Worm (Caenorhabditis elegans): ENCODE data around the gene ags-3.

Gene ags-3

DNA sequence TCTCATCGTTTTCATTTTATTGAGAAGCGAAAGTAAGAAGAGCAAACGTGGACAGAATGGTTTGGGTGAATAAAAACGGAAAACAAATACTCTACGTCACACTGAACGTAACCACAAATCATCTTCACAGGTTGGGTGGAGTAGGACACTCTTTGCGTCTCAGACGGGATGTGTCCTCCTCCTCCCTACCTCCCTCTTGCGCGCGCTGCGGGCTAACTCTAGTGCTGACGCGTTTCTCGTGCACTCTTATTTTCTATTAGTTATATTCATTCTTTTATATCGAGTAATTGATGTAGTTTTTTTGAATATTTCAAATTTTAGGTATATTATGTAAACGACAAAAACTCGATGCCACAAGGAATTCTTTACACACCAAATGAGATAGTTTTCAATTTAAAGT is 59.4 kb downstream of the ags-3 start, which contains the start of gene Y34B4A.7 (continued):
- no peak for TF ChIP-seq Y116A8C.19 (tag; optimal IDR thresholded peaks at IDR 0.05; ENCODE audit: borderline replicate concordance)
- TF ChIP-seq alr-1 (tag; optimal IDR thresholded peaks at IDR 0.05; ENCODE audit: borderline replicate concordance): no peak
- TF ChIP-seq egl-13 (tag; optimal IDR thresholded peaks at IDR 0.05): peak; percentile 53
- no peak for TF ChIP-seq ama-1 (optimal IDR thresholded peaks at IDR 0.05)
- no peak for TF ChIP-seq unc-62 (GFP tag; optimal IDR thresholded peaks at IDR 0.05)
- no peak for TF ChIP-seq mef-2 (tag; optimal IDR thresholded peaks at IDR 0.05)
- peak; percentile 83 for TF ChIP-seq mep-1 (tag; optimal IDR thresholded peaks at IDR 0.05)
- TF ChIP-seq hlh-4 (tag; optimal IDR thresholded peaks at IDR 0.05): no peak
- no peak for TF ChIP-seq ceh-90 (tag; optimal IDR thresholded peaks at IDR 0.05)
- peak; percentile 75 to 80 for TF ChIP-seq lsy-2 (tag; optimal IDR thresholded peaks at IDR 0.05)
- TF ChIP-seq nhr-71 (tag; optimal IDR thresholded peaks at IDR 0.05): peak; percentile 82
- TF ChIP-seq ztf-4 (tag; optimal IDR thresholded peaks at IDR 0.05): peak; percentile 24
- peak; percentile 86 for TF ChIP-seq xbp-1 (tag; optimal IDR thresholded peaks at IDR 0.05)
- TF ChIP-seq ceh-82 (tag; optimal IDR thresholded peaks at IDR 0.05): peak; percentile 55 to 70 (median 68)
- peak; percentile 43 for TF ChIP-seq skn-1 (tag; optimal IDR thresholded peaks at IDR 0.05)
- peak; percentile 5 for TF ChIP-seq jun-1 (tag; optimal IDR thresholded peaks at IDR 0.05)
- TF ChIP-seq ceh-8 (GFP tag; optimal IDR thresholded peaks at IDR 0.05): peak; percentile 42
- peak; percentile 74 for TF ChIP-seq tbx-2 (tag; optimal IDR thresholded peaks at IDR 0.05)
- peak; percentile 49 for TF ChIP-seq grh-1 (GFP tag; IDR thresholded peaks at IDR 0.05)
- no peak for TF ChIP-seq fos-1 (tag; optimal IDR thresholded peaks at IDR 0.05)
- no peak for TF ChIP-seq nhr-237 (tag; optimal IDR thresholded peaks at IDR 0.05)
- peak; percentile 8 to 70 (median 55) for TF ChIP-seq dpl-1 (GFP tag; optimal IDR thresholded peaks at IDR 0.05)
- peak; percentile 81 for TF ChIP-seq nhr-47 (tag; optimal IDR thresholded peaks at IDR 0.05)
- peak; percentile 72 for TF ChIP-seq rnt-1 (tag; optimal IDR thresholded peaks at IDR 0.05)
- TF ChIP-seq nhr-11 (tag; optimal IDR thresholded peaks at IDR 0.05): peak; percentile 16
- TF ChIP-seq dsc-1 (tag; optimal IDR thresholded peaks at IDR 0.05): peak; percentile 11
- TF ChIP-seq lin-35 (GFP tag; optimal IDR thresholded peaks at IDR 0.05): peak; percentile 66 to 71
- no peak for TF ChIP-seq pax-3 (tag; optimal IDR thresholded peaks at IDR 0.05)
- peak; percentile 63 for TF ChIP-seq C16A3.4 (tag; optimal IDR thresholded peaks at IDR 0.05)

DNA sequence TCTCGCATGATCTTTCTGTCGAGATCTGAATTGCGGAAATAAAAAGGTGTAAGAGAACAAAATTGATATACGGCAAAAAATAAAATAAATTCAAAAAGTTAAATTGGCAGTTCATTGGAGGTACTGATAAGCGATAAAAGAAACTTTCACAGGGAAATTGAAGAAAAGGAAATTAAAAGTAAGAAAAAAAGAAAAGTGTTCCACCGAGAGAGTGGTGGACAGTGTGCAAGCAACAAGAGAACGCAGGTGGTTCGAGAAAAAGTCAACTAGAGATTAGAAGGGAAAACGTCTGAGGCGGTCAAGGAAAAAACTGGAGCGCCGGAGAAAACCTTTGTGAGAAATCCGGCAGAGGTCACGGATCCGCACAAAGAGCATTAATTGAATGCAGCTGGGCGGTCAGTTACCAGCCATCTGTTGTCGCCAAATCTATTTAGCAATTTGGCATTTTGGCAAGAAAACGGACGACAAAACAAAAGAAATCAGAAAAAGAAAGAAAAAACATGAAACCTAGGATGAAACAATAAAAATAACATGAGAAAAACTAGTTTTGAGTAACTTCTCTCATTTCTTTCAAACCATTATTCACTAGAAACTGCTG is 59.9 kb downstream of the ags-3 start, which contains the start of gene mtm-5:
Gene mtm-5, minus strand, starts transcription at position 27 of the 598 bp plus-strand sequence.
- TF ChIP-seq unc-30 (tag; optimal IDR thresholded peaks at IDR 0.05): no peak
- TF ChIP-seq ceh-82 (tag; optimal IDR thresholded peaks at IDR 0.05): peak in 1 of 3 experiments; percentile 7
- TF ChIP-seq nhr-77 (tag; optimal IDR thresholded peaks at IDR 0.05): no peak
- TF ChIP-seq mep-1 (tag; optimal IDR thresholded peaks at IDR 0.05): peak; percentile 26
- TF ChIP-seq C04F5.9 (tag; optimal IDR thresholded peaks at IDR 0.05): no peak
- no peak for TF ChIP-seq efl-1 (optimal IDR thresholded peaks at IDR 0.05)
- TF ChIP-seq efl-1 (GFP tag; optimal IDR thresholded peaks at IDR 0.05 in 1 of 2): peak in 1 of 2 experiments; percentile 86
- no peak for TF ChIP-seq grh-1 (GFP tag; IDR thresholded peaks at IDR 0.05)
- TF ChIP-seq hlh-17 (GFP tag; optimal IDR thresholded peaks at IDR 0.05; ENCODE audit: borderline replicate concordance): no peak
- TF ChIP-seq pqm-1 (tag; optimal IDR thresholded peaks at IDR 0.05): no peak
- TF ChIP-seq ceh-88 (GFP tag; IDR thresholded peaks at IDR 0.05): no peak
- TF ChIP-seq fkh-4 (tag; optimal IDR thresholded peaks at IDR 0.05; ENCODE audit: borderline replicate concordance): peak; percentile 49
- TF ChIP-seq blmp-1 (tag; optimal IDR thresholded peaks at IDR 0.05): peak; percentile 83
- TF ChIP-seq aha-1 (tag; optimal IDR thresholded peaks at IDR 0.05): no peak
- TF ChIP-seq dsc-1 (tag; optimal IDR thresholded peaks at IDR 0.05): peak; percentile 90
- no peak for TF ChIP-seq dpl-1 (GFP tag; optimal IDR thresholded peaks at IDR 0.05)

Measured in whole organism, L1 larva.